Fruit fly (Drosophila melanogaster) whole organism, embryonic: ENCODE measurements around the gene Rfx.

ENCODE experiments used
- Abd-B ChIP-seq: fragments of 200-800 bp; sonication (Bioruptor generic); optimal IDR thresholded peaks from 2 replicates; lab custom pipeline; 2018; ENCODE audit warnings: missing biosample characterization, mild to moderate bottlenecking, missing genetic modification characterization, moderate library complexity
- Awh ChIP-seq: fragments of 200-800 bp; sonication (Bioruptor generic); IDR thresholded peaks from 2 replicates; pipeline ENCODE4, ENCODE4 v1.3.6; 2022; ENCODE audit warnings: missing biosample characterization, missing genetic modification characterization
- CG10274 ChIP-seq: fragments of 200-800 bp; sonication (Bioruptor generic); optimal IDR thresholded peaks from 3 replicates; lab custom pipeline; 2017; ENCODE audit warnings: missing biosample characterization, mild to moderate bottlenecking, missing genetic modification characterization
- CG12236 ChIP-seq: fragments of 200-800 bp; sonication (Bioruptor generic); optimal IDR thresholded peaks from 2 replicates; lab custom pipeline; 2016; ENCODE audit warnings: missing biosample characterization, missing genetic modification characterization
- CG12769 ChIP-seq: fragments of 200-800 bp; sonication (Bioruptor generic); optimal IDR thresholded peaks from 2 replicates; lab custom pipeline; 2019; ENCODE audit warnings: missing biosample characterization, mild to moderate bottlenecking, missing genetic modification characterization, moderate library complexity
- CG13894 ChIP-seq: fragments of 200-800 bp; sonication (Bioruptor generic); optimal IDR thresholded peaks from 3 replicates; lab custom pipeline; 2018; ENCODE audit warnings: missing biosample characterization, mild to moderate bottlenecking, missing genetic modification characterization, moderate library complexity
- CG14441 ChIP-seq: fragments of 200-800 bp; sonication (Bioruptor generic); IDR thresholded peaks from 2 replicates; pipeline ENCODE4 v1.3.6; 2022; ENCODE audit warnings: missing biosample characterization, missing genetic modification characterization
- CG1529 ChIP-seq: fragments of 200-800 bp; sonication (Bioruptor generic); optimal IDR thresholded peaks from 3 replicates; lab custom pipeline; 2018; ENCODE audit warnings: missing biosample characterization, missing genetic modification characterization
- CG16815 ChIP-seq: fragments of 200-800 bp; sonication (Bioruptor generic); optimal IDR thresholded peaks from 3 replicates; lab custom pipeline; 2017; ENCODE audit warnings: missing biosample characterization, mild to moderate bottlenecking, missing genetic modification characterization
- CG17829 ChIP-seq: fragments of 200-800 bp; optimal IDR thresholded peaks from 2 replicates; lab custom pipeline; 2019; ENCODE audit warnings: missing biosample characterization, mild to moderate bottlenecking, missing genetic modification characterization, moderate library complexity
- CG2875 ChIP-seq: fragments of 200-800 bp; sonication (Bioruptor generic); optimal IDR thresholded peaks from 2 replicates; lab custom pipeline; 2017; ENCODE audit warnings: missing biosample characterization, mild to moderate bottlenecking, missing genetic modification characterization, missing genetic modification reagents
- CG31388 ChIP-seq: fragments of 200-800 bp; sonication (Bioruptor generic); optimal IDR thresholded peaks from 2 replicates; lab custom pipeline; 2016; ENCODE audit warnings: missing biosample characterization, missing genetic modification characterization
- CG3163 ChIP-seq: fragments of 200-800 bp; sonication (Bioruptor generic); optimal IDR thresholded peaks from 3 replicates; lab custom pipeline; 2016; ENCODE audit warnings: missing biosample characterization, missing genetic modification characterization
- CG32532 ChIP-seq: fragments of 200-800 bp; sonication (Bioruptor generic); IDR thresholded peaks from 2 replicates; pipeline ENCODE4 v1.3.6; 2022; ENCODE audit warnings: missing biosample characterization, missing genetic modification characterization
- CG4328 ChIP-seq: fragments of 200-800 bp; sonication (Bioruptor generic); optimal IDR thresholded peaks from 3 replicates; lab custom pipeline; 2017; ENCODE audit warnings: missing biosample characterization, missing genetic modification reagents, missing genetic modification characterization
- CG4360 ChIP-seq: fragments of 200-800 bp; sonication (Bioruptor generic); IDR thresholded peaks from 2 replicates; pipeline ENCODE4 v1.3.6; 2022; ENCODE audit warnings: missing biosample characterization, missing genetic modification characterization
- CG4854 ChIP-seq: fragments of 200-800 bp; sonication (Bioruptor generic); optimal IDR thresholded peaks from 2 replicates; lab custom pipeline; 2016; ENCODE audit warnings: missing biosample characterization, missing genetic modification characterization, inconsistent platforms
- CG5245 ChIP-seq: fragments of 200-800 bp; sonication (Bioruptor generic); optimal IDR thresholded peaks from 3 replicates; lab custom pipeline; 2016; ENCODE audit warnings: missing biosample characterization, missing genetic modification characterization
- CG6689 ChIP-seq: fragments of 200-800 bp; sonication (Bioruptor generic); IDR thresholded peaks from 2 replicates; pipeline ENCODE4 v1.3.6; 2022; ENCODE audit warnings: missing biosample characterization, missing genetic modification characterization
- CG6813 ChIP-seq: fragments of 200-800 bp; sonication (Bioruptor generic); optimal IDR thresholded peaks from 2 replicates; lab custom pipeline; 2017; ENCODE audit warnings: missing biosample characterization, missing genetic modification characterization, mild to moderate bottlenecking, moderate library complexity, missing genetic modification reagents
- CG7786 ChIP-seq: fragments of 200-800 bp; sonication (Bioruptor generic); optimal IDR thresholded peaks from 2 replicates; lab custom pipeline; 2016; ENCODE audit warnings: missing biosample characterization, missing genetic modification characterization
- CG8290 ChIP-seq, 3 experiments: fragments of 200-800 bp; sonication (Bioruptor generic); optimal IDR thresholded peaks; 2 replicates each; lab custom pipeline; 2016 to 2019; ENCODE audit warnings: missing biosample characterization in 3 of 3, missing genetic modification characterization in 3 of 3, mild to moderate bottlenecking in 2 of 3, moderate library complexity in 1 of 3
- CG9932 ChIP-seq: fragments of 200-800 bp; sonication (Bioruptor generic); IDR thresholded peaks from 2 replicates; pipeline ENCODE4 v1.3.6; 2022; ENCODE audit warnings: missing biosample characterization, missing genetic modification characterization
- Hmr ChIP-seq: fragments of 200-800 bp; sonication (Bioruptor generic); optimal IDR thresholded peaks from 3 replicates; lab custom pipeline; 2017; ENCODE audit warnings: mild to moderate bottlenecking, missing biosample characterization, missing genetic modification reagents, missing genetic modification characterization
- Kr ChIP-seq: fragments of 200-800 bp; sonication (Bioruptor generic); optimal IDR thresholded peaks from 2 replicates; lab custom pipeline; 2017; ENCODE audit warnings: missing biosample characterization, mild to moderate bottlenecking, missing genetic modification characterization
- Nf-YC ChIP-seq: fragments of 200-800 bp; optimal IDR thresholded peaks from 3 replicates; lab custom pipeline; 2019; ENCODE audit warnings: missing biosample characterization, mild to moderate bottlenecking, missing genetic modification characterization, moderate library complexity
- Ravus ChIP-seq: fragments of 200-800 bp; sonication (Bioruptor generic); IDR thresholded peaks from 2 replicates; pipeline ENCODE4 v1.3.6; 2022; ENCODE audit warnings: missing biosample characterization, missing genetic modification characterization
- Sox100B ChIP-seq: fragments of 200-800 bp; sonication (Bioruptor generic); optimal IDR thresholded peaks from 3 replicates; lab custom pipeline; 2018; ENCODE audit warnings: missing biosample characterization, mild to moderate bottlenecking, missing genetic modification characterization
- al ChIP-seq: fragments of 200-800 bp; sonication (Bioruptor generic); IDR thresholded peaks from 2 replicates; pipeline ENCODE4 v1.3.6; 2022; ENCODE audit warnings: missing biosample characterization, missing genetic modification characterization
- bigmax ChIP-seq: fragments of 200-800 bp; sonication (Bioruptor generic); optimal IDR thresholded peaks from 2 replicates; lab custom pipeline; 2018; ENCODE audit warnings: missing biosample characterization, mild to moderate bottlenecking, missing genetic modification characterization
- chif ChIP-seq, 2 experiments: fragments of 200-800 bp; sonication (Bioruptor generic); optimal IDR thresholded peaks; 3 replicates each; lab custom pipeline; 2016; ENCODE audit warnings: missing biosample characterization in 2 of 2, missing genetic modification characterization in 2 of 2
- ems ChIP-seq: fragments of 200-800 bp; sonication (Bioruptor generic); optimal IDR thresholded peaks from 3 replicates; lab custom pipeline; 2016; ENCODE audit warnings: missing biosample characterization, missing genetic modification characterization
- eve ChIP-seq, 2 experiments: fragments of >200 bp; optimal IDR thresholded peaks; 2 replicates each; lab custom pipeline; 2017; ENCODE audit warnings: missing biosample characterization in 2 of 2, missing genetic modification characterization in 2 of 2
- grn ChIP-seq: fragments of 200-800 bp; sonication (Bioruptor generic); optimal IDR thresholded peaks from 3 replicates; lab custom pipeline; 2017; ENCODE audit warnings: missing biosample characterization, missing genetic modification characterization
- gsb ChIP-seq: fragments of 200-800 bp; sonication (Bioruptor generic); IDR thresholded peaks from 2 replicates; pipeline ENCODE4 v1.3.6; 2022; ENCODE audit warnings: missing biosample characterization, missing genetic modification characterization
- h ChIP-seq: fragments of >200 bp; optimal IDR thresholded peaks from 2 replicates; lab custom pipeline; 2017
- hb ChIP-seq: fragments of 200-800 bp; sonication (Bioruptor generic); IDR thresholded peaks from 3 replicates; pipeline ENCODE4 v1.3.6; 2022; ENCODE audit warnings: missing biosample characterization, missing genetic modification characterization; ENCODE audit not compliant: partially characterized antibody
- hbn ChIP-seq: fragments of 200-800 bp; sonication (Bioruptor generic); IDR thresholded peaks from 2 replicates; pipeline ENCODE4 v1.3.6; 2022; ENCODE audit warnings: missing biosample characterization, missing genetic modification characterization; ENCODE audit not compliant: partially characterized antibody
- her ChIP-seq: fragments of 200-800 bp; sonication (Bioruptor generic); optimal IDR thresholded peaks from 2 replicates; lab custom pipeline; 2016; ENCODE audit warnings: missing biosample characterization, missing genetic modification characterization
- ken ChIP-seq: fragments of 200-800 bp; sonication (Bioruptor generic); IDR thresholded peaks from 3 replicates; pipeline ENCODE4 v1.3.6; 2022; ENCODE audit warnings: missing biosample characterization, missing genetic modification characterization
- kni ChIP-seq: fragments of 200-800 bp; sonication (Bioruptor generic); optimal IDR thresholded peaks from 3 replicates; lab custom pipeline; 2017; ENCODE audit warnings: mild to moderate bottlenecking, missing biosample characterization, missing genetic modification reagents, missing genetic modification characterization
- lola ChIP-seq, 3 experiments: fragments of >200 bp in 2 of 3; fragments of 200-800 bp in 1 of 3; sonication (Bioruptor generic) in 1 of 3; optimal IDR thresholded peaks; 2 replicates each; lab custom pipeline; 2017 to 2019; ENCODE audit warnings: missing biosample characterization in 3 of 3, missing genetic modification characterization in 3 of 3, mild to moderate bottlenecking in 1 of 3, moderate library complexity in 1 of 3
- luna ChIP-seq: fragments of 200-800 bp; sonication (Bioruptor generic); optimal IDR thresholded peaks from 2 replicates; lab custom pipeline; 2016; ENCODE audit warnings: missing biosample characterization, missing genetic modification characterization
- mld ChIP-seq: fragments of 200-800 bp; sonication (Bioruptor generic); IDR thresholded peaks from 3 replicates; pipeline ENCODE4 v1.3.6; 2022; ENCODE audit warnings: missing biosample characterization, missing genetic modification characterization; ENCODE audit not compliant: partially characterized antibody
- odd ChIP-seq: fragments of 200-800 bp; sonication (Bioruptor generic); optimal IDR thresholded peaks from 2 replicates; lab custom pipeline; 2017; ENCODE audit warnings: missing biosample characterization, mild to moderate bottlenecking, missing genetic modification characterization
- pzg ChIP-seq: fragments of 200-800 bp; sonication (Bioruptor generic); optimal IDR thresholded peaks from 3 replicates; lab custom pipeline; 2018; ENCODE audit warnings: missing biosample characterization, mild to moderate bottlenecking, missing genetic modification characterization, moderate library complexity
- slou ChIP-seq: fragments of 200-800 bp; sonication (Bioruptor generic); optimal IDR thresholded peaks from 3 replicates; lab custom pipeline; 2016; ENCODE audit warnings: missing biosample characterization, missing genetic modification characterization
- trh ChIP-seq: fragments of 200-800 bp; sonication (Bioruptor generic); optimal IDR thresholded peaks from 2 replicates; lab custom pipeline; 2016; ENCODE audit warnings: missing biosample characterization, missing genetic modification characterization
- wor ChIP-seq: fragments of 200-800 bp; sonication (Bioruptor generic); IDR thresholded peaks from 2 replicates; pipeline ENCODE4 v1.3.6; 2022; ENCODE audit warnings: missing biosample characterization, missing genetic modification characterization

Gene Rfx

DNA sequence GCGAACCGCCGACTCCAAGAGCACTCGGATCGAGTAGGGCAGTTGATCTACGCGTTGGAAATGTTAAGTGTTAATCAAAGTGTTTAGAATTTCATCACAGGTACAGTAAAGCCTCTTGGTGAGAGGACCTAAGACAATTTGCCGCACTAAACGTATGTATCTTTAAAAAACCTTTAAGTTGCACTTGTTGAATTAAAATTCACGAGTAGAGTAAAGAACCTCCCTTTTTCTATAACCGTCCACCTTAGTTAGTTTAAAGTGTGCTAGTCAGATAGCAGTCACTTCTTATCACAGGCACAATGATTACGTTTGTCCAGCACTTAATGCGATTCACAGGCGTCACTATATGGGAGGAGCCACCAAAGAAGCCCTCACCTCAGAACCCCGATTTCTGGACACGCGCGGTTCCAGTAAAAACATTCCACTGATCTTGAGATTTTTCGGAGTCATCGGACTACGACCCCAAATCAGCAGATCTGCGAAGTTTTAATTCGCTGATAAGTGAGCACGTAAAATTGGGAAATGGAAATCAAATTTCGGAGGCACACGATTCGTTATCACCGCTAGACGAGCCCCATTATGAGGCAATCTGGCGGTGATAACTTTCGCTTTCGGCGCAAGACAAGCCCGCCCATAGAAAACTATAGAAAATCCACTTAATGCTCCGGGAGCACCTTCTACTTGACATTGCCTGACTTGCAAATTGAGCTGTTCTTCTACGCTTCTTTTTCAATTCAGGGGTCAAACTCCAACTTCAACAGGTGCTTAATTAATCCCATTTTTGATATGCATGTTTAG, 34.1 kb upstream of the Rfx start:
- TF ChIP-seq CG4854 (GFP tag; lab: Kevin White, UChicago) (no peak), CG16815 (GFP tag; lab: Kevin White, UChicago) (no peak), chif (GFP tag; optimal IDR thresholded peaks at IDR 0.05; lab: Kevin White, UChicago) (no peak), CG12769 (tag; lab: Kevin White, UChicago) (no peak), CG17829 (tag; lab: Kevin White, UChicago) (no peak), grn (peak; percentile 74), eve (GFP tag; optimal IDR thresholded peaks at IDR 0.05; lab: Kevin White, UChicago) (no peak), lola (GFP tag; optimal IDR thresholded peaks at IDR 0.05; lab: Kevin White, UChicago) (no peak), CG6689 (GFP tag; lab: Robert Waterston, UW) (peak; percentile 55; the same call in 1 of the 2 replicates), CG12236 (no peak), Abd-B (GFP tag; lab: Kevin White, UChicago) (peak; percentile 8), CG3163 (no peak), Kr (GFP tag; lab: Kevin White, UChicago) (no peak), CG31388 (GFP tag; lab: Kevin White, UChicago) (no peak), CG7786 (GFP tag; lab: Kevin White, UChicago) (no peak), kni (GFP tag; lab: Kevin White, UChicago) (no peak), CG4328 (GFP tag; lab: Kevin White, UChicago) (no peak), Sox100B (GFP tag; lab: Kevin White, UChicago) (no peak), CG10274 (GFP tag; lab: Kevin White, UChicago) (peak; percentile 17), mld (no peak), gsb (GFP tag; lab: Robert Waterston, UW) (peak; percentile 69), CG32532 (GFP tag; lab: Robert Waterston, UW) (peak; percentile 85), ken (GFP tag; lab: Robert Waterston, UW) (0 out of 3 replicates have a peak, but pooled peaks have one; percentile 51), trh (GFP tag; lab: Kevin White, UChicago) (no peak), CG9932 (GFP tag; lab: Robert Waterston, UW) (peak; percentile 42), pzg (GFP tag; lab: Kevin White, UChicago) (no peak), CG2875 (no peak), CG14441 (GFP tag; lab: Robert Waterston, UW) (peak; percentile 75), ems (GFP tag; lab: Kevin White, UChicago) (peak; percentile 51), CG8290 (GFP tag; optimal IDR thresholded peaks at IDR 0.05; lab: Kevin White, UChicago) (no peak), CG8290 (tag; optimal IDR thresholded peaks at IDR 0.05; lab: Kevin White, UChicago) (no peak), Ravus (GFP tag; lab: Robert Waterston, UW) (peak; percentile 15; the same call in 1 of the 2 replicates), CG6813 (GFP tag; lab: Kevin White, UChicago) (peak; percentile 64), Nf-YC (tag; lab: Kevin White, UChicago) (no peak), CG13894 (no peak), CG5245 (GFP tag; lab: Kevin White, UChicago) (peak; percentile 13), al (peak; percentile 64), odd (GFP tag; lab: Kevin White, UChicago) (no peak), luna (no peak), hb (GFP tag; lab: Robert Waterston, UW) (no peak), wor (GFP tag; lab: Robert Waterston, UW) (no peak), Awh (GFP tag; lab: Robert Waterston, UW) (peak; percentile 42; the same call in 1 of the 2 replicates), CG1529 (no peak), Hmr (GFP tag; lab: Kevin White, UChicago) (no peak), hbn (no peak), bigmax (no peak), slou (GFP tag; lab: Kevin White, UChicago) (no peak), h (no peak), her (no peak), CG4360 (GFP tag; lab: Robert Waterston, UW) (no peak)
